Fruit fly (Drosophila melanogaster) whole organism, embryonic: Measurements from ENCODE around the gene Rbcn-3B.

Experiments
- Bdp1 ChIP-seq: fragments of 200-800 bp; sonication (Bioruptor generic); optimal IDR thresholded peaks from 3 replicates; lab custom pipeline; 2016; ENCODE audit warnings: missing biosample characterization, missing genetic modification characterization
- CG12104 ChIP-seq: fragments of 200-800 bp; sonication (Bioruptor generic); optimal IDR thresholded peaks from 3 replicates; lab custom pipeline; 2016; ENCODE audit warnings: missing biosample characterization, missing genetic modification characterization
- CG12155 ChIP-seq: fragments of 200-800 bp; sonication (Bioruptor generic); optimal IDR thresholded peaks from 3 replicates; lab custom pipeline; 2016; ENCODE audit warnings: missing biosample characterization, missing genetic modification characterization
- CG12299 ChIP-seq: fragments of 200-800 bp; sonication (Bioruptor generic); optimal IDR thresholded peaks from 2 replicates; lab custom pipeline; 2018; ENCODE audit warnings: missing biosample characterization, mild to moderate bottlenecking, missing genetic modification characterization
- CG18619 ChIP-seq: fragments of 200-800 bp; sonication (Bioruptor generic); optimal IDR thresholded peaks from 3 replicates; lab custom pipeline; 2017; ENCODE audit warnings: missing biosample characterization, mild to moderate bottlenecking, missing genetic modification characterization
- CG2678 ChIP-seq: fragments of 200-800 bp; sonication (Bioruptor generic); optimal IDR thresholded peaks from 3 replicates; lab custom pipeline; 2019; ENCODE audit warnings: missing biosample characterization, mild to moderate bottlenecking, missing genetic modification characterization, moderate library complexity
- CG33557 ChIP-seq: fragments of 200-800 bp; sonication (Bioruptor generic); optimal IDR thresholded peaks from 2 replicates; lab custom pipeline; 2019; ENCODE audit warnings: missing biosample characterization, mild to moderate bottlenecking, missing genetic modification characterization, moderate library complexity
- CG34422 ChIP-seq: fragments of 200-800 bp; sonication (Bioruptor generic); IDR thresholded peaks from 3 replicates; pipeline ENCODE4 v1.3.6; 2022; ENCODE audit warnings: missing biosample characterization, missing genetic modification characterization
- CG3838 ChIP-seq: fragments of 200-800 bp; sonication (Bioruptor generic); optimal IDR thresholded peaks from 3 replicates; lab custom pipeline; 2016; ENCODE audit warnings: missing biosample characterization, missing genetic modification characterization
- CG4617 ChIP-seq: fragments of 200-800 bp; sonication (Bioruptor generic); optimal IDR thresholded peaks from 3 replicates; lab custom pipeline; 2016; ENCODE audit warnings: missing biosample characterization, missing genetic modification characterization, borderline replicate concordance
- CG7839 ChIP-seq: fragments of 200-800 bp; sonication (Bioruptor generic); optimal IDR thresholded peaks from 3 replicates; lab custom pipeline; 2018; ENCODE audit warnings: missing biosample characterization, mild to moderate bottlenecking, missing genetic modification characterization, moderate library complexity
- CG8281 ChIP-seq: fragments of 200-800 bp; sonication (Bioruptor generic); optimal IDR thresholded peaks from 2 replicates; lab custom pipeline; 2018; ENCODE audit warnings: missing biosample characterization, mild to moderate bottlenecking, missing genetic modification characterization, moderate library complexity
- Dad ChIP-seq: fragments of 200-800 bp; sonication (Bioruptor generic); optimal IDR thresholded peaks from 3 replicates; lab custom pipeline; 2016; ENCODE audit warnings: missing biosample characterization, missing genetic modification characterization
- Dek ChIP-seq: fragments of 200-800 bp; sonication (Bioruptor generic); optimal IDR thresholded peaks from 3 replicates; lab custom pipeline; 2019; ENCODE audit warnings: missing biosample characterization, mild to moderate bottlenecking, missing genetic modification characterization, moderate library complexity
- Dip2 ChIP-seq: fragments of 200-800 bp; sonication (Bioruptor generic); IDR thresholded peaks from 2 replicates; pipeline ENCODE4 v1.3.6; 2022; ENCODE audit warnings: missing biosample characterization, missing genetic modification characterization
- Doc3 ChIP-seq: fragments of 200-800 bp; sonication (Bioruptor generic); IDR thresholded peaks from 3 replicates; pipeline ENCODE4 v1.3.6; 2022; ENCODE audit warnings: missing biosample characterization, missing genetic modification characterization; ENCODE audit not compliant: partially characterized antibody
- Fer1 ChIP-seq: fragments of 200-800 bp; sonication (Bioruptor generic); optimal IDR thresholded peaks from 2 replicates; lab custom pipeline; 2017; ENCODE audit warnings: missing biosample characterization, mild to moderate bottlenecking, missing genetic modification characterization
- Gug ChIP-seq: fragments of 200-800 bp; sonication (Bioruptor generic); IDR thresholded peaks from 4 replicates; pipeline ENCODE4 v1.3.6; 2022; ENCODE audit warnings: missing biosample characterization, missing genetic modification characterization
- HLH3B ChIP-seq: fragments of 200-800 bp; sonication (Bioruptor generic); IDR thresholded peaks from 2 replicates; pipeline ENCODE4 v1.3.6; 2022; ENCODE audit warnings: missing biosample characterization, missing genetic modification characterization
- HLH4C ChIP-seq: fragments of 200-800 bp; sonication (Bioruptor generic); IDR thresholded peaks from 3 replicates; pipeline ENCODE4 v1.3.6; 2022; ENCODE audit warnings: missing biosample characterization, missing genetic modification characterization; ENCODE audit not compliant: partially characterized antibody
- Hand ChIP-seq: fragments of 200-800 bp; sonication (Bioruptor generic); optimal IDR thresholded peaks from 2 replicates; lab custom pipeline; 2017; ENCODE audit warnings: mild to moderate bottlenecking, missing biosample characterization, missing genetic modification reagents, missing genetic modification characterization
- Lim3 ChIP-seq: fragments of 200-800 bp; sonication (Bioruptor generic); IDR thresholded peaks from 2 replicates; pipeline ENCODE4 v1.3.6; 2022; ENCODE audit warnings: missing biosample characterization, missing genetic modification characterization
- Mes4 ChIP-seq: fragments of 200-800 bp; sonication (Bioruptor generic); optimal IDR thresholded peaks from 2 replicates; lab custom pipeline; 2016; ENCODE audit warnings: missing biosample characterization, missing genetic modification characterization
- NC2β ChIP-seq: fragments of 200-800 bp; sonication (Bioruptor generic); optimal IDR thresholded peaks from 2 replicates; lab custom pipeline; 2016; ENCODE audit warnings: missing biosample characterization, missing genetic modification characterization
- NFAT ChIP-seq: fragments of 200-800 bp; sonication (Bioruptor generic); IDR thresholded peaks from 2 replicates; pipeline ENCODE4 v1.3.6; 2022; ENCODE audit warnings: missing biosample characterization, missing genetic modification characterization
- NK7.1 ChIP-seq: fragments of 200-800 bp; sonication (Bioruptor generic); optimal IDR thresholded peaks from 3 replicates; lab custom pipeline; 2016; ENCODE audit warnings: missing biosample characterization, missing genetic modification characterization
- Ravus ChIP-seq: fragments of 200-800 bp; sonication (Bioruptor generic); IDR thresholded peaks from 2 replicates; pipeline ENCODE4 v1.3.6; 2022; ENCODE audit warnings: missing biosample characterization, missing genetic modification characterization
- TFAM ChIP-seq: fragments of 200-800 bp; sonication (Bioruptor generic); optimal IDR thresholded peaks from 2 replicates; lab custom pipeline; 2017; ENCODE audit warnings: missing biosample characterization, missing genetic modification characterization, inconsistent platforms
- ac ChIP-seq: fragments of 200-800 bp; sonication (Bioruptor generic); optimal IDR thresholded peaks from 3 replicates; lab custom pipeline; 2017; ENCODE audit warnings: missing biosample characterization, mild to moderate bottlenecking, missing genetic modification characterization
- amos ChIP-seq: fragments of 200-800 bp; sonication (Bioruptor generic); IDR thresholded peaks from 2 replicates; pipeline ENCODE4 v1.3.6; 2022; ENCODE audit warnings: missing biosample characterization, missing genetic modification characterization; ENCODE audit not compliant: partially characterized antibody
- ap ChIP-seq: fragments of 200-800 bp; sonication (Bioruptor generic); IDR thresholded peaks from 2 replicates; pipeline ENCODE4 v1.3.6; 2022; ENCODE audit warnings: missing biosample characterization, missing genetic modification characterization
- bsh ChIP-seq, 2 experiments: fragments of 200-800 bp; sonication (Bioruptor generic); optimal IDR thresholded peaks; 2 replicates each; lab custom pipeline; 2017 to 2018; ENCODE audit warnings: mild to moderate bottlenecking in 2 of 2, missing biosample characterization in 2 of 2, missing genetic modification characterization in 2 of 2, moderate library complexity in 1 of 2
- eyg ChIP-seq: fragments of 200-800 bp; sonication (Bioruptor generic); optimal IDR thresholded peaks from 3 replicates; lab custom pipeline; 2016; ENCODE audit warnings: missing biosample characterization, missing genetic modification characterization
- fd96Cb ChIP-seq: fragments of 200-800 bp; sonication (Bioruptor generic); optimal IDR thresholded peaks from 2 replicates; lab custom pipeline; 2018; ENCODE audit warnings: missing biosample characterization, mild to moderate bottlenecking, missing genetic modification characterization, moderate library complexity
- grau ChIP-seq: fragments of 200-800 bp; optimal IDR thresholded peaks from 3 replicates; lab custom pipeline; 2019; ENCODE audit warnings: missing biosample characterization, mild to moderate bottlenecking, missing genetic modification characterization, moderate library complexity
- gsb ChIP-seq: fragments of 200-800 bp; sonication (Bioruptor generic); IDR thresholded peaks from 2 replicates; pipeline ENCODE4 v1.3.6; 2022; ENCODE audit warnings: missing biosample characterization, missing genetic modification characterization
- ham ChIP-seq: fragments of 200-800 bp; sonication (Bioruptor generic); IDR thresholded peaks from 2 replicates; pipeline ENCODE4 v1.3.6; 2022; ENCODE audit warnings: missing biosample characterization, missing genetic modification characterization
- hb ChIP-seq: fragments of 200-800 bp; sonication (Bioruptor generic); IDR thresholded peaks from 3 replicates; pipeline ENCODE4 v1.3.6; 2022; ENCODE audit warnings: missing biosample characterization, missing genetic modification characterization; ENCODE audit not compliant: partially characterized antibody
- lab ChIP-seq: fragments of 200-800 bp; sonication (Bioruptor generic); optimal IDR thresholded peaks from 3 replicates; lab custom pipeline; 2017; ENCODE audit warnings: missing biosample characterization, missing genetic modification characterization, mild to moderate bottlenecking, moderate library complexity, missing genetic modification reagents
- maf-S ChIP-seq: fragments of 200-800 bp; sonication (Bioruptor generic); optimal IDR thresholded peaks from 2 replicates; lab custom pipeline; 2016; ENCODE audit warnings: missing biosample characterization, missing genetic modification characterization
- mld ChIP-seq: fragments of 200-800 bp; sonication (Bioruptor generic); IDR thresholded peaks from 3 replicates; pipeline ENCODE4 v1.3.6; 2022; ENCODE audit warnings: missing biosample characterization, missing genetic modification characterization; ENCODE audit not compliant: partially characterized antibody
- nerfin-2 ChIP-seq: fragments of 200-800 bp; sonication (Bioruptor generic); IDR thresholded peaks from 2 replicates; pipeline ENCODE4 v1.3.6; 2022; ENCODE audit warnings: missing biosample characterization, missing genetic modification characterization; ENCODE audit not compliant: partially characterized antibody
- onecut ChIP-seq: fragments of 200-800 bp; sonication (Bioruptor generic); IDR thresholded peaks from 2 replicates; pipeline ENCODE4 v1.3.6; 2022; ENCODE audit warnings: missing biosample characterization, missing genetic modification characterization
- phol ChIP-seq: fragments of 200-800 bp; sonication (Bioruptor generic); optimal IDR thresholded peaks from 3 replicates; lab custom pipeline; 2018; ENCODE audit warnings: missing biosample characterization, mild to moderate bottlenecking, missing genetic modification characterization, moderate library complexity
- psq ChIP-seq: fragments of 200-800 bp; sonication (Bioruptor generic); optimal IDR thresholded peaks from 2 replicates; lab custom pipeline; 2017; ENCODE audit warnings: missing biosample characterization, missing genetic modification characterization
- run ChIP-seq: fragments of 200-800 bp; sonication (Bioruptor generic); optimal IDR thresholded peaks from 3 replicates; lab custom pipeline; 2018; ENCODE audit warnings: missing biosample characterization, mild to moderate bottlenecking, missing genetic modification characterization
- stc ChIP-seq: fragments of 200-800 bp; sonication (Bioruptor generic); IDR thresholded peaks from 2 replicates; pipeline ENCODE4 v1.3.6; 2022; ENCODE audit warnings: missing biosample characterization, missing genetic modification characterization
- toy ChIP-seq: fragments of 200-800 bp; sonication (Bioruptor generic); IDR thresholded peaks from 2 replicates; pipeline ENCODE4 v1.3.6; 2022; ENCODE audit warnings: missing biosample characterization, missing genetic modification characterization
- wek ChIP-seq: fragments of 200-800 bp; sonication (Bioruptor generic); optimal IDR thresholded peaks from 3 replicates; lab custom pipeline; 2018; ENCODE audit warnings: missing biosample characterization, mild to moderate bottlenecking, missing genetic modification characterization, moderate library complexity
- zf30C ChIP-seq: fragments of 200-800 bp; sonication (Bioruptor generic); optimal IDR thresholded peaks from 3 replicates; lab custom pipeline; 2018; ENCODE audit warnings: missing biosample characterization, mild to moderate bottlenecking, missing genetic modification characterization

Gene Rbcn-3B

dm6 chrX:1907727-1908264 is 924 bp upstream of the Rbcn-3B start, which contains the start of gene mip130 (continued):
- peak; percentile 59; the same call in 2 of the 3 replicates for TF ChIP-seq HLH4C (GFP tag; lab: Robert Waterston, UW)
- peak; percentile 30 for TF ChIP-seq fd96Cb (tag; lab: Kevin White, UChicago)
- TF ChIP-seq gsb (GFP tag; lab: Robert Waterston, UW), result no peak
- peak; percentile 66 for TF ChIP-seq CG7839
- TF ChIP-seq amos, result peak; percentile 66
- no peak for TF ChIP-seq ap (GFP tag; lab: Robert Waterston, UW)
- peak; percentile 46 for TF ChIP-seq CG4617 (GFP tag; lab: Kevin White, UChicago)
- no peak for TF ChIP-seq CG12104
- TF ChIP-seq CG12299 (tag; lab: Kevin White, UChicago), result peak; percentile 51
- no peak for TF ChIP-seq Gug (GFP tag; lab: Robert Waterston, UW)
- no peak for TF ChIP-seq stc (GFP tag; lab: Robert Waterston, UW)
- TF ChIP-seq eyg (GFP tag; lab: Kevin White, UChicago), result no peak
- 0 out of 3 replicates have a peak, but pooled peaks have one; percentile 46 for TF ChIP-seq mld
- TF ChIP-seq Bdp1 (GFP tag; lab: Kevin White, UChicago), result no peak
- peak; percentile 32; the same call in 1 of the 2 replicates for TF ChIP-seq NFAT
- peak; percentile 56 for TF ChIP-seq Doc3 (GFP tag; lab: Robert Waterston, UW)
- no peak for TF ChIP-seq toy (GFP tag; lab: Robert Waterston, UW)
- TF ChIP-seq onecut, result no peak
- TF ChIP-seq NC2β (GFP tag; lab: Kevin White, UChicago), result no peak
- TF ChIP-seq Dek, result peak; percentile 43
- TF ChIP-seq CG34422 (GFP tag; lab: Robert Waterston, UW), result peak; percentile 54; the same call in 1 of the 3 replicates
- TF ChIP-seq phol (tag; lab: Kevin White, UChicago), result peak; percentile 40
- no peak for TF ChIP-seq wek
- TF ChIP-seq hb, result 0 out of 3 replicates have a peak, but pooled peaks have one; percentile 50
- TF ChIP-seq lab (GFP tag; lab: Kevin White, UChicago), result peak; percentile 66
- TF ChIP-seq CG8281 (tag; lab: Kevin White, UChicago), result no peak
- TF ChIP-seq run, result no peak
- no peak for TF ChIP-seq Mes4
- no peak for TF ChIP-seq ham
- peak; percentile 53 for TF ChIP-seq CG18619 (GFP tag; lab: Kevin White, UChicago)
- no peak for TF ChIP-seq TFAM (GFP tag; lab: Kevin White, UChicago)
- TF ChIP-seq nerfin-2 (GFP tag; lab: Robert Waterston, UW), result no peak
- TF ChIP-seq Dip2 (GFP tag; lab: Robert Waterston, UW), result no peak
- peak; percentile 57 for TF ChIP-seq grau (tag; lab: Kevin White, UChicago)
- peak in 1 of 2 experiments; percentile 42 for TF ChIP-seq bsh (GFP tag; optimal IDR thresholded peaks at IDR 0.05; lab: Kevin White, UChicago)
- TF ChIP-seq NK7.1 (GFP tag; lab: Kevin White, UChicago), result no peak
- TF ChIP-seq CG2678 (tag; lab: Kevin White, UChicago), result peak; percentile 62
- no peak for TF ChIP-seq zf30C (GFP tag; lab: Kevin White, UChicago)
- TF ChIP-seq HLH3B (GFP tag; lab: Robert Waterston, UW), result peak; percentile 50; the same call in 1 of the 2 replicates
- no peak for TF ChIP-seq psq (GFP tag; lab: Kevin White, UChicago)
- no peak for TF ChIP-seq Ravus
- TF ChIP-seq Dad (GFP tag; lab: Kevin White, UChicago), result no peak
- no peak for TF ChIP-seq maf-S
- no peak for TF ChIP-seq ac (GFP tag; lab: Kevin White, UChicago)
- TF ChIP-seq Fer1 (GFP tag; lab: Kevin White, UChicago), result peak; percentile 63
- peak; percentile 38 for TF ChIP-seq CG12155 (GFP tag; lab: Kevin White, UChicago)
- TF ChIP-seq CG3838, result no peak
- TF ChIP-seq Lim3 (GFP tag; lab: Robert Waterston, UW), result no peak
- TF ChIP-seq Hand, result no peak
- no peak for TF ChIP-seq CG33557 (GFP tag; lab: Kevin White, UChicago)
